Worm (Caenorhabditis elegans): ENCODE measurements around the gene B0303.11.
A peak's percentile ranks its signal among the peaks of the same experiment; 100 is the strongest.

B0303.11 gene

ce11 chrIII:8710310-8710709 lies at the start of gene B0303.11:
TSS of gene B0303.11 (minus strand) at chrIII:8710410.
- TF ChIP-seq nhr-237 (tag; optimal IDR thresholded peaks at IDR 0.05) (no peak), nhr-77 (tag; optimal IDR thresholded peaks at IDR 0.05) (no peak)

DNA sequence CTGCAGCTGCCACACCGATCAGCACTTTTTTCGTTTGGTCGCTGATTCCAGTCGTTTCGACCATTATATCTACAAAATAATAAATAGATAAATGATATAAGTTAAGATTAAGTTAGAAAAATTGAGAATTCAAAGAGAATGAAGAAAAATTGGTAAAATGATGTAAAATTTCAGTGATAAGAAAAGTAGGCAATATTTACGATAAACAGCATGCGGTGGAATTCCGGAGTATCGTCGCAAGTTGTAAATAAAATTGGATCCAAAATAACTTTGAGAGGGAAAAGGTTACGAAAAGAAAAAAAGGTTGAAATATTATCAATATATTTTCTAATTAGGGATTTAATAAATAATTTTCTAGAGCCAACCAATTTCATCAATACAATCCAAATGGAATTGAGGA lies 44.5 kb upstream of the B0303.11 start, which contains the start of gene tomm-70:
tomm-70 (minus strand) TSS at position 69 of the 400 bp plus-strand sequence.
- no peak for TF ChIP-seq daf-12 (tag; optimal IDR thresholded peaks at IDR 0.05)
- TF ChIP-seq lin-39 (tag; optimal IDR thresholded peaks at IDR 0.05): no peak
- peak; percentile 79 for TF ChIP-seq pha-4 (tag; optimal IDR thresholded peaks at IDR 0.05)
- peak; percentile 63 for TF ChIP-seq R02D3.7 (tag; optimal IDR thresholded peaks at IDR 0.05)
- peak; percentile 18 for TF ChIP-seq nfya-1 (tag; optimal IDR thresholded peaks at IDR 0.05; ENCODE audit: insufficient read depth)
- peak; percentile 7 for TF ChIP-seq hmg-11 (tag; optimal IDR thresholded peaks at IDR 0.05)
- no peak for TF ChIP-seq ZK546.5 (tag; optimal IDR thresholded peaks at IDR 0.05)
- peak; percentile 26 for TF ChIP-seq elt-2 (tag; optimal IDR thresholded peaks at IDR 0.05)

DNA sequence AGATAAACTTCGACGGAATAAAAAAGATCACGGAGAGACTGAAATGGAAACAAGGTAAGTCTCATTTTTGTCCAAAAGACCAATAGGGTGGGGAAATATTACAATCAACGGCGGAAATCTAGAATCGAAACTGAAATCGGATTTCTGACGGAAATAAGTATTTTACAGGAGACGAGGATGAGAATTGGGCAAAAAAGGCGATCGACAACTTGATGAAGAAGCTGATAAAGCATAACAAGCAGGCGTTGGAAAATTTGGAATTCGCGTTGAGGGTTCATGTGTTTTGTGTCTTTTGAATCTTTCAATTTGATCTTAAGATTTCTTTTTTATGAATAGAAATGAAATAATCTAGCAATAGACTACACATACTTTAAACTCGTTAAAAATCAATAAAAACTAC lies 40.4 kb upstream of the B0303.11 start, which contains the start of gene ugtp-1:
ugtp-1 (minus strand) TSS at position 101 of the 400 bp plus-strand sequence.
- no peak for TF ChIP-seq nfya-1 (tag; optimal IDR thresholded peaks at IDR 0.05; ENCODE audit: insufficient read depth)
- TF ChIP-seq elt-1 (tag; optimal IDR thresholded peaks at IDR 0.05): peak; percentile 6

- TF ChIP-seq nhr-43 (tag; optimal IDR thresholded peaks at IDR 0.05; ENCODE audit: poor library complexity, severe bottlenecking) (peak; percentile 41), ZK546.5 (tag; optimal IDR thresholded peaks at IDR 0.05) (no peak), elt-2 (tag; optimal IDR thresholded peaks at IDR 0.05) (peak; percentile 95), R02D3.7 (tag; optimal IDR thresholded peaks at IDR 0.05) (no peak), ceh-28 (tag; optimal IDR thresholded peaks at IDR 0.05) (peak; percentile 35), ztf-11 (tag; optimal IDR thresholded peaks at IDR 0.05) (no peak), lin-39 (tag; optimal IDR thresholded peaks at IDR 0.05) (no peak), eor-1 (tag; optimal IDR thresholded peaks at IDR 0.05) (no peak), egl-5 (tag; optimal IDR thresholded peaks at IDR 0.05) (no peak), nhr-237 (tag; optimal IDR thresholded peaks at IDR 0.05) (no peak), mdl-1 (tag; optimal IDR thresholded peaks at IDR 0.05) (no peak), ama-1 (optimal IDR thresholded peaks at IDR 0.05) (no peak), lsy-12 (tag; optimal IDR thresholded peaks at IDR 0.05) (peak; percentile 53), tbx-2 (tag; optimal IDR thresholded peaks at IDR 0.05) (no peak), fkh-2 (tag; optimal IDR thresholded peaks at IDR 0.05) (no peak), unc-39 (tag; optimal IDR thresholded peaks at IDR 0.05) (no peak), skn-1 (tag; optimal IDR thresholded peaks at IDR 0.05) (no peak), nhr-25 (tag; optimal IDR thresholded peaks at IDR 0.05) (peak; percentile 89), sea-2 (GFP tag; optimal IDR thresholded peaks at IDR 0.05) (no peak), pha-4 (tag; optimal IDR thresholded peaks at IDR 0.05) (peak; percentile 89), ceh-16 (tag; optimal IDR thresholded peaks at IDR 0.05) (no peak), ceh-9 (tag; optimal IDR thresholded peaks at IDR 0.05) (no peak), snpc-4 (tag; optimal IDR thresholded peaks at IDR 0.05) (no peak), ztf-4 (tag; optimal IDR thresholded peaks at IDR 0.05) (no peak), elt-3 (tag; optimal IDR thresholded peaks at IDR 0.05) (no peak), nhr-11 (tag; optimal IDR thresholded peaks at IDR 0.05) (no peak), nhr-28 (tag; optimal IDR thresholded peaks at IDR 0.05) (no peak), nfya-1 (tag; optimal IDR thresholded peaks at IDR 0.05; ENCODE audit: insufficient read depth) (peak; percentile 22), nhr-76 (tag; optimal IDR thresholded peaks at IDR 0.05) (no peak), nhr-67 (tag; optimal IDR thresholded peaks at IDR 0.05) (no peak), ceh-82 (tag; optimal IDR thresholded peaks at IDR 0.05) (no peak), nhr-77 (tag; optimal IDR thresholded peaks at IDR 0.05) (no peak), elt-1 (tag; optimal IDR thresholded peaks at IDR 0.05) (no peak), nhr-23 (tag; optimal IDR thresholded peaks at IDR 0.05) (peak; percentile 64), hmg-11 (tag; optimal IDR thresholded peaks at IDR 0.05) (peak; percentile 48), zag-1 (tag; optimal IDR thresholded peaks at IDR 0.05) (no peak), lin-15B (tag; optimal IDR thresholded peaks at IDR 0.05) (peak; percentile 18), unc-62 (GFP tag; optimal IDR thresholded peaks at IDR 0.05) (no peak), aly-2 (tag; optimal IDR thresholded peaks at IDR 0.05) (no peak), fos-1 (tag; optimal IDR thresholded peaks at IDR 0.05) (no peak), daf-12 (tag; optimal IDR thresholded peaks at IDR 0.05) (no peak), pqm-1 (tag; optimal IDR thresholded peaks at IDR 0.05) (peak; percentile 94), jun-1 (tag; optimal IDR thresholded peaks at IDR 0.05) (peak; percentile 57), fkh-10 (GFP tag; optimal IDR thresholded peaks at IDR 0.05) (no peak), mml-1 (tag; optimal IDR thresholded peaks at IDR 0.05) (no peak), nhr-12 (tag; optimal IDR thresholded peaks at IDR 0.05) (no peak), egl-27 (tag; optimal IDR thresholded peaks at IDR 0.05) (peak; percentile 80)
Observed at ce11 chrIII:8749487-8749886, 39.3 kb upstream of the B0303.11 start, which contains the start of gene sma-2. TSS of gene sma-2 (plus strand) at chrIII:8749680.

All from whole organism, L3 larva.